Fruit fly (Drosophila melanogaster) whole organism, prepupa: ENCODE measurements around the gene eEF1gamma.

Experiments
- Blimp-1 ChIP-seq: fragments of 200-800 bp; sonication (Bioruptor generic); optimal IDR thresholded peaks from 3 replicates; lab custom pipeline; 2017; ENCODE audit warnings: missing biosample characterization, missing genetic modification characterization, mild to moderate bottlenecking, moderate library complexity, missing genetic modification reagents
- CG10669 ChIP-seq: fragments of 200-800 bp; sonication (Bioruptor generic); optimal IDR thresholded peaks from 3 replicates; lab custom pipeline; 2018; ENCODE audit warnings: missing biosample characterization, mild to moderate bottlenecking, missing genetic modification characterization, moderate library complexity
- CG11294 ChIP-seq: fragments of 200-800 bp; sonication (Bioruptor generic); IDR thresholded peaks from 2 replicates; pipeline ENCODE4 v1.3.6; 2022; ENCODE audit warnings: missing biosample characterization, missing genetic modification characterization
- CG11762 ChIP-seq: fragments of 200-800 bp; sonication (Bioruptor generic); optimal IDR thresholded peaks from 3 replicates; lab custom pipeline; 2016; ENCODE audit warnings: missing biosample characterization, missing genetic modification characterization; ENCODE audit not compliant: insufficient read depth
- CG11902 ChIP-seq: fragments of 200-800 bp; sonication (Bioruptor generic); optimal IDR thresholded peaks from 3 replicates; lab custom pipeline; 2016; ENCODE audit warnings: missing biosample characterization, missing genetic modification characterization
- CG15336 ChIP-seq: fragments of 200-800 bp; sonication (Bioruptor generic); IDR thresholded peaks from 2 replicates; pipeline ENCODE4 v1.3.6; 2022; ENCODE audit warnings: missing biosample characterization, missing genetic modification characterization
- CG16779 ChIP-seq: fragments of 200-800 bp; sonication (Bioruptor generic); optimal IDR thresholded peaks from 3 replicates; lab custom pipeline; 2017; ENCODE audit warnings: missing biosample characterization, mild to moderate bottlenecking, missing genetic modification characterization
- CG3032 ChIP-seq: fragments of 200-800 bp; optimal IDR thresholded peaks from 2 replicates; lab custom pipeline; 2019; ENCODE audit warnings: missing biosample characterization, mild to moderate bottlenecking, missing genetic modification characterization, moderate library complexity
- CG31627 ChIP-seq: fragments of 200-800 bp; sonication (Bioruptor generic); optimal IDR thresholded peaks from 3 replicates; lab custom pipeline; 2016; ENCODE audit warnings: missing biosample characterization, missing genetic modification characterization
- CG32006 ChIP-seq: fragments of 200-800 bp; sonication (Bioruptor generic); optimal IDR thresholded peaks from 3 replicates; lab custom pipeline; 2017; ENCODE audit warnings: missing biosample characterization, mild to moderate bottlenecking, missing genetic modification characterization
- CG6163 ChIP-seq: fragments of 200-800 bp; sonication (Bioruptor generic); IDR thresholded peaks from 3 replicates; pipeline ENCODE4 v1.3.6; 2022; ENCODE audit warnings: missing biosample characterization, missing genetic modification characterization
- CG6792 ChIP-seq: fragments of 200-800 bp; sonication (Bioruptor generic); optimal IDR thresholded peaks from 3 replicates; lab custom pipeline; 2016; ENCODE audit warnings: missing biosample characterization, missing genetic modification characterization
- CG6808 ChIP-seq: fragments of 200-800 bp; sonication (Bioruptor generic); optimal IDR thresholded peaks from 3 replicates; lab custom pipeline; 2017; ENCODE audit warnings: missing biosample characterization, missing genetic modification characterization, mild to moderate bottlenecking, moderate library complexity, missing genetic modification reagents
- CG7368 ChIP-seq: fragments of 200-800 bp; sonication (Bioruptor generic); optimal IDR thresholded peaks from 3 replicates; lab custom pipeline; 2016; ENCODE audit warnings: missing biosample characterization, missing genetic modification characterization
- CG8119 ChIP-seq: fragments of 200-800 bp; sonication (Bioruptor generic); IDR thresholded peaks from 3 replicates; pipeline ENCODE4 v1.3.6; 2022; ENCODE audit warnings: missing biosample characterization, missing genetic modification characterization
- CG8632 ChIP-seq: fragments of 200-800 bp; sonication (Bioruptor generic); optimal IDR thresholded peaks from 3 replicates; lab custom pipeline; 2016; ENCODE audit warnings: missing biosample characterization, missing genetic modification characterization
- CG9139 ChIP-seq: fragments of 200-800 bp; sonication (Bioruptor generic); optimal IDR thresholded peaks from 3 replicates; lab custom pipeline; 2017; ENCODE audit warnings: missing biosample characterization, mild to moderate bottlenecking, missing genetic modification characterization
- Eip78C ChIP-seq: fragments of 200-800 bp; sonication (Bioruptor generic); peaks from one replicate; lab custom pipeline; 2016; ENCODE audit warnings: missing biosample characterization, missing genetic modification characterization
- Ets21C ChIP-seq: fragments of 200-800 bp; sonication (Bioruptor generic); optimal IDR thresholded peaks from 3 replicates; lab custom pipeline; 2016; ENCODE audit warnings: missing biosample characterization, missing genetic modification characterization
- Ets96B ChIP-seq: fragments of 200-800 bp; optimal IDR thresholded peaks from 2 replicates; lab custom pipeline; 2019; ENCODE audit warnings: missing biosample characterization, mild to moderate bottlenecking, missing genetic modification characterization, moderate library complexity
- Gug ChIP-seq: fragments of 200-800 bp; sonication (Bioruptor generic); IDR thresholded peaks from 2 replicates; pipeline ENCODE4 v1.3.6; 2022; ENCODE audit warnings: missing biosample characterization, missing genetic modification characterization
- Hr39 ChIP-seq: fragments of 200-800 bp; sonication (Bioruptor generic); optimal IDR thresholded peaks from 2 replicates; lab custom pipeline; 2016; ENCODE audit warnings: missing biosample characterization, missing genetic modification characterization
- Hr4 ChIP-seq: fragments of 200-800 bp; sonication (Bioruptor generic); optimal IDR thresholded peaks from 3 replicates; lab custom pipeline; 2016; ENCODE audit warnings: missing biosample characterization, missing genetic modification characterization
- Met ChIP-seq: fragments of 200-800 bp; sonication (Bioruptor generic); optimal IDR thresholded peaks from 3 replicates; lab custom pipeline; 2016; ENCODE audit warnings: missing biosample characterization, missing genetic modification characterization
- OdsH ChIP-seq: fragments of 200-800 bp; sonication (Bioruptor generic); optimal IDR thresholded peaks from 3 replicates; lab custom pipeline; 2016; ENCODE audit warnings: missing biosample characterization, missing genetic modification characterization
- Sox102F ChIP-seq: fragments of 200-800 bp; sonication (Bioruptor generic); optimal IDR thresholded peaks from 2 replicates; lab custom pipeline; 2016; ENCODE audit warnings: missing biosample characterization, mild to moderate bottlenecking, missing genetic modification characterization
- achi ChIP-seq: fragments of 200-800 bp; sonication (Bioruptor generic); optimal IDR thresholded peaks from 3 replicates; lab custom pipeline; 2016; ENCODE audit warnings: missing biosample characterization, missing genetic modification characterization
- cyc ChIP-seq: fragments of 200-800 bp; sonication (Bioruptor generic); optimal IDR thresholded peaks from 3 replicates; lab custom pipeline; 2016; ENCODE audit warnings: missing biosample characterization, missing genetic modification characterization
- dac ChIP-seq: fragments of 200-800 bp; sonication (Bioruptor generic); optimal IDR thresholded peaks from 2 replicates; lab custom pipeline; 2017; ENCODE audit warnings: missing biosample characterization, mild to moderate bottlenecking, missing genetic modification characterization
- dsx ChIP-seq: fragments of 200-800 bp; optimal IDR thresholded peaks from 3 replicates; lab custom pipeline; 2019; ENCODE audit warnings: missing biosample characterization, mild to moderate bottlenecking, missing genetic modification characterization, moderate library complexity; ENCODE audit not compliant: poor library complexity, severe bottlenecking
- eg ChIP-seq: fragments of 200-800 bp; sonication (Bioruptor generic); IDR thresholded peaks from 3 replicates; pipeline ENCODE4 v1.3.6; 2022; ENCODE audit warnings: missing biosample characterization, missing genetic modification characterization
- esn ChIP-seq: fragments of 200-800 bp; sonication (Bioruptor generic); optimal IDR thresholded peaks from 2 replicates; lab custom pipeline; 2016; ENCODE audit warnings: missing biosample characterization, mild to moderate bottlenecking, missing genetic modification characterization, moderate library complexity
- fd59A ChIP-seq: fragments of 200-800 bp; sonication (Bioruptor generic); optimal IDR thresholded peaks from 2 replicates; lab custom pipeline; 2017; ENCODE audit warnings: missing biosample characterization, mild to moderate bottlenecking, missing genetic modification characterization, missing genetic modification reagents
- fd85E ChIP-seq: fragments of 200-800 bp; sonication (Bioruptor generic); optimal IDR thresholded peaks from 3 replicates; lab custom pipeline; 2016; ENCODE audit warnings: missing biosample characterization, missing genetic modification characterization
- net ChIP-seq: fragments of 200-800 bp; sonication (Bioruptor generic); optimal IDR thresholded peaks from 3 replicates; lab custom pipeline; 2016; ENCODE audit warnings: missing biosample characterization, missing genetic modification characterization
- pdm3 ChIP-seq: fragments of 200-800 bp; sonication (Bioruptor generic); optimal IDR thresholded peaks from 3 replicates; lab custom pipeline; 2016; ENCODE audit warnings: missing biosample characterization, missing genetic modification characterization
- salr ChIP-seq, 2 experiments: fragments of 200-800 bp; sonication (Bioruptor generic); optimal IDR thresholded peaks; 3 replicates each; lab custom pipeline; 2016 to 2018; ENCODE audit warnings: missing biosample characterization in 2 of 2, missing genetic modification characterization in 2 of 2, mild to moderate bottlenecking in 1 of 2
- ss ChIP-seq, 2 experiments: fragments of 200-800 bp; sonication (Bioruptor generic); optimal IDR thresholded peaks; 2 replicates in 1 of 2; 3 replicates in 1 of 2; lab custom pipeline; 2017 to 2018; ENCODE audit warnings: mild to moderate bottlenecking in 2 of 2, missing biosample characterization in 2 of 2, missing genetic modification characterization in 2 of 2, moderate library complexity in 1 of 2
- svp ChIP-seq: fragments of 200-800 bp; sonication (Bioruptor generic); peaks from one replicate; lab custom pipeline; 2016; ENCODE audit warnings: missing biosample characterization, missing genetic modification characterization
- vri ChIP-seq: fragments of 200-800 bp; sonication (Bioruptor generic); optimal IDR thresholded peaks from 3 replicates; lab custom pipeline; 2016; ENCODE audit warnings: missing biosample characterization, mild to moderate bottlenecking, missing genetic modification characterization

Gene eEF1gamma

DNA sequence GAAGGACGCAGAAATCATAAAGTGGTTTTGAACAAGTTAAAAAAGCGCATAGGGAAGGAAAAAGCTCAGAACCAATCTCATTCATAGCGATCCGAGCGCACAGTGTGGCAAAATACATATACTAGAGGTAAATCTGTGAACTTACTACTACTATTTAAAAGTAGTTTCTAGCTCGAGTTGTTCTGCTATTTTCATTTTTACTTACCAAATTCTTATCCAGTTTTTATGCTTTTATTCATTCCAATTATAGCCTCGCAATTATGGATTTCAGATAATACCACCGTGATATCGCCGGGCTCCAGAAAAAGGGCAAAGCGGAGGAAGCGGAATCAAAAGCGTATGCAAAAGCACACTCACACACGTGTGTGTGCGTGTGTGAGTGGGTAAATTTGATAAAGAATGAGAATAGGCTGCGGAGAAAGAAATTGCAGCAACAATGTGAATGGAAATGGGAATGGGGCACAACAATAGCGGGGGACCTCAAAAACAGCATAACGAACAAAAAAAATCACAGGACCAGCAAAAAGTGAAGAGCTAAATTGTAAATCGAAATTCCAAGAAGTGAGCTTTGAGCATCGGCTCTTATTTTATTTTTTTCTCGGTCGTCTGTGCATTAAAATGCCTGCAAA lies 37.0 kb downstream of the eEF1gamma start (continued):
- TF ChIP-seq CG8632 (GFP tag; lab: Kevin White, UChicago) (peak; percentile 72), achi (GFP tag; lab: Kevin White, UChicago) (peak; percentile 79), CG32006 (GFP tag; lab: Kevin White, UChicago) (peak; percentile 22), fd85E (GFP tag; lab: Kevin White, UChicago) (no peak), Eip78C (peak; percentile 95), esn (GFP tag; lab: Kevin White, UChicago) (peak; percentile 66), CG6792 (peak; percentile 48), vri (GFP tag; lab: Kevin White, UChicago) (peak; percentile 75), CG6163 (GFP tag; lab: Robert Waterston, UW) (peak; percentile 72), Met (GFP tag; lab: Kevin White, UChicago) (peak; percentile 53), ss (GFP tag; optimal IDR thresholded peaks at IDR 0.05; lab: Kevin White, UChicago) (peak; percentile 46 to 58), CG7368 (GFP tag; lab: Kevin White, UChicago) (peak; percentile 63), svp (peak; percentile 82), Gug (GFP tag; lab: Robert Waterston, UW) (no peak), salr (GFP tag; optimal IDR thresholded peaks at IDR 0.05; lab: Kevin White, UChicago) (peak; percentile 3 to 42), CG16779 (peak; percentile 11), Blimp-1 (no peak), CG11902 (GFP tag; lab: Kevin White, UChicago) (peak; percentile 15), Ets96B (tag; lab: Kevin White, UChicago) (peak; percentile 87), CG11762 (GFP tag; lab: Kevin White, UChicago) (peak; percentile 58), CG15336 (GFP tag; lab: Robert Waterston, UW) (peak; percentile 25; the same call in 1 of the 2 replicates), cyc (GFP tag; lab: Kevin White, UChicago) (peak; percentile 61), net (GFP tag; lab: Kevin White, UChicago) (peak; percentile 57), CG10669 (GFP tag; lab: Kevin White, UChicago) (peak; percentile 86), pdm3 (peak; percentile 81), dsx (GFP tag; lab: Kevin White, UChicago) (peak; percentile 56), Ets21C (peak; percentile 31), CG11294 (GFP tag; lab: Robert Waterston, UW) (peak; percentile 63), Hr39 (GFP tag; lab: Kevin White, UChicago) (peak; percentile 55), dac (GFP tag; lab: Kevin White, UChicago) (no peak), CG3032 (tag; lab: Kevin White, UChicago) (peak; percentile 86), fd59A (GFP tag; lab: Kevin White, UChicago) (peak; percentile 68)
- TF ChIP-seq, all 60 proteins: peak for 50

DNA sequence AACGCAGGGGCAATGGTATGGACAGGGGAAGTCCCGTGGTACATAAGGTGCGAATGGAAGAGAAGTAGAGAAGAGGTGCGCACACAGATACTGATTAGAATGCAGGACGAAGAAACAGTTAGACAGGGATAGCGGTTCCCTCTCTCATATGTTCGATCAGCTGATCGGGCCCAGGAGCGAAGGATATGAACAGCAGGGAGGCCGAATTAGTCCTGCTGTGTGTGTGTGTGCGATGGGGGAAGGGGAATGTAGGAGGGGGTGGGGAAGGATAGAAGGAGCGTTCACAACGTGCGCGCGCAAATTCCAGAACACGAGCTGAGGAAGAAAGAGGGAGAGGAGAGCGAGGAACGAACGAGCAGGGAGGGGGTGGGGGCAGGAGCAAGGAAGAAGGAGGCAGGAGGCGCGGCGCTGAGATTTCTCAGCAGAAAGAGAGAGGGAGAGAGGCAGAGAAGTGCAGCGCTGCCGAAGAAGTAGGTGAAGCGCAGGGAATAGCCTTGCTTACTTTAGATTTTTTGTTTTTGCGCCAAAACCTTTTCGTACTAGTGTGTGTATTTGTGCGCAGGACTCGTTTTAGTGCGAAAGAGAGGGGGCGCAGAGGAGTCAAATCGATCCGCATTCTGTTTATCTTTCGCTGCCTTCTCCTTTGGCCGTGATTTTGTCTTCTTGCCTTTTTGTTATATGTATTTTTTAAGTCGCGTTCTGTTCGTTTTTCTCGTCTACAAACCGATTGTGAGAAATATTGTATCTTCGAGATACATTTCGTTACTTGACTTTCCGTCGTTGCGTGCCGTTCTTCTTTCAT lies 38.1 kb downstream of the eEF1gamma start:
- no peak for TF ChIP-seq CG9139 (GFP tag; lab: Kevin White, UChicago)
- no peak for TF ChIP-seq CG8632 (GFP tag; lab: Kevin White, UChicago)
- peak; percentile 10 to 71 for TF ChIP-seq ss (GFP tag; optimal IDR thresholded peaks at IDR 0.05; lab: Kevin White, UChicago)
- no peak for TF ChIP-seq Sox102F (GFP tag; lab: Kevin White, UChicago)
- TF ChIP-seq OdsH (GFP tag; lab: Kevin White, UChicago): no peak
- TF ChIP-seq eg (GFP tag; lab: Robert Waterston, UW): no peak
- peak; percentile 35 for TF ChIP-seq CG6808
- no peak for TF ChIP-seq fd59A (GFP tag; lab: Kevin White, UChicago)
- TF ChIP-seq CG31627 (GFP tag; lab: Kevin White, UChicago): no peak
- peak; percentile 66 for TF ChIP-seq dsx (GFP tag; lab: Kevin White, UChicago)
- TF ChIP-seq Ets96B (tag; lab: Kevin White, UChicago): no peak
- TF ChIP-seq CG6792: no peak
- TF ChIP-seq vri (GFP tag; lab: Kevin White, UChicago): no peak
- no peak for TF ChIP-seq net (GFP tag; lab: Kevin White, UChicago)
- 0 out of 3 replicates have a peak, but pooled peaks have one; percentile 27 for TF ChIP-seq CG6163 (GFP tag; lab: Robert Waterston, UW)
- TF ChIP-seq CG11902 (GFP tag; lab: Kevin White, UChicago): no peak
- no peak for TF ChIP-seq achi (GFP tag; lab: Kevin White, UChicago)
- no peak for TF ChIP-seq Hr4 (GFP tag; lab: Kevin White, UChicago)
- TF ChIP-seq Eip78C: peak; percentile 44
- TF ChIP-seq CG8119: no peak
